Worm (Caenorhabditis elegans) whole organism, mixed stage, embryonic: ENCODE results near the gene T22B3.3.

Experiments used
- M03D4.4 ChIP-seq: sonication (generic microtip); optimal IDR thresholded peaks from 2 replicates; lab custom pipeline; 2017; ENCODE audit warnings: mild to moderate bottlenecking, missing genetic modification characterization, missing compliant biosample characterization
- bed-3 ChIP-seq: fragments of 200-800 bp; sonication (Bioruptor generic); optimal IDR thresholded peaks from 3 replicates; lab custom pipeline; 2018; ENCODE audit warnings: mild to moderate bottlenecking, missing genetic modification characterization, moderate library complexity, missing compliant biosample characterization
- blmp-1 ChIP-seq: fragments of 150-350 bp; optimal IDR thresholded peaks from 2 replicates; lab custom pipeline; 2014; ENCODE audit warnings: missing biosample characterization, missing genetic modification characterization
- ceh-39 ChIP-seq: fragments of 150-350 bp; optimal IDR thresholded peaks from 2 replicates; lab custom pipeline; 2014; ENCODE audit warnings: missing biosample characterization, missing genetic modification characterization
- ceh-43 ChIP-seq: fragments of 200-800 bp; sonication (Bioruptor generic); optimal IDR thresholded peaks from 2 replicates; lab custom pipeline; 2018; ENCODE audit warnings: mild to moderate bottlenecking, missing genetic modification characterization, moderate library complexity, missing compliant biosample characterization
- ceh-83 ChIP-seq: fragments of 200-800 bp; sonication (Bioruptor generic); optimal IDR thresholded peaks from 2 replicates; lab custom pipeline; 2018; ENCODE audit warnings: mild to moderate bottlenecking, missing genetic modification characterization, missing compliant biosample characterization
- ces-1 ChIP-seq: fragments of 150-350 bp; optimal IDR thresholded peaks from 2 replicates; lab custom pipeline; 2014; ENCODE audit warnings: missing biosample characterization, missing genetic modification reagents, missing genetic modification characterization
- cnd-1 ChIP-seq: fragments of 200-800 bp; sonication (Bioruptor generic); optimal IDR thresholded peaks from 2 replicates; lab custom pipeline; 2018; ENCODE audit warnings: mild to moderate bottlenecking, missing genetic modification characterization, missing compliant biosample characterization
- drap-1 ChIP-seq: fragments of 200-800 bp; sonication (Bioruptor generic); optimal IDR thresholded peaks from 3 replicates; lab custom pipeline; 2018; ENCODE audit warnings: mild to moderate bottlenecking, missing genetic modification characterization, missing compliant biosample characterization
- elt-3 ChIP-seq: fragments of 150-350 bp; optimal IDR thresholded peaks from 2 replicates; lab custom pipeline; 2014; ENCODE audit warnings: missing biosample characterization, missing genetic modification characterization
- flh-1 ChIP-seq: fragments of 200-800 bp; sonication (Bioruptor generic); optimal IDR thresholded peaks from 2 replicates; lab custom pipeline; 2018; ENCODE audit warnings: mild to moderate bottlenecking, missing genetic modification characterization, moderate library complexity, missing compliant biosample characterization
- ham-2 ChIP-seq: fragments of 200-800 bp; sonication (Bioruptor generic); optimal IDR thresholded peaks from 2 replicates; lab custom pipeline; 2018; ENCODE audit warnings: mild to moderate bottlenecking, missing genetic modification characterization, missing compliant biosample characterization
- hlh-1 ChIP-seq: fragments of 150-350 bp; optimal IDR thresholded peaks from 2 replicates; lab custom pipeline; 2014; ENCODE audit warnings: missing biosample characterization, missing genetic modification reagents, missing genetic modification characterization
- lin-13 ChIP-seq: fragments of 150-350 bp; optimal IDR thresholded peaks from 2 replicates; lab custom pipeline; 2014; ENCODE audit warnings: missing biosample characterization, missing genetic modification characterization
- lin-32 ChIP-seq: fragments of 200-800 bp; sonication (Bioruptor generic); optimal IDR thresholded peaks from 2 replicates; lab custom pipeline; 2018; ENCODE audit warnings: mild to moderate bottlenecking, missing genetic modification characterization, missing compliant biosample characterization
- lsy-2 ChIP-seq: fragments of 150-350 bp; optimal IDR thresholded peaks from 2 replicates; lab custom pipeline; 2014; ENCODE audit warnings: missing biosample characterization, missing genetic modification characterization
- mep-1 ChIP-seq: fragments of 150-350 bp; optimal IDR thresholded peaks from 2 replicates; lab custom pipeline; 2017; ENCODE audit warnings: missing biosample characterization, missing genetic modification reagents, missing genetic modification characterization, inconsistent platforms
- mls-2 ChIP-seq: sonication (generic microtip); optimal IDR thresholded peaks from 2 replicates; lab custom pipeline; 2016; ENCODE audit warnings: mild to moderate bottlenecking, missing genetic modification characterization, moderate library complexity, missing compliant biosample characterization
- nhr-12 ChIP-seq: fragments of 150-350 bp; optimal IDR thresholded peaks from 2 replicates; lab custom pipeline; 2014; ENCODE audit warnings: missing biosample characterization, missing genetic modification characterization
- nhr-2 ChIP-seq: fragments of 150-350 bp; optimal IDR thresholded peaks from 2 replicates; lab custom pipeline; 2014; ENCODE audit warnings: missing biosample characterization, missing genetic modification characterization
- nhr-237 ChIP-seq: fragments of 150-350 bp; optimal IDR thresholded peaks from 2 replicates; lab custom pipeline; 2014; ENCODE audit warnings: missing biosample characterization, missing genetic modification characterization
- nhr-28 ChIP-seq: fragments of 150-350 bp; optimal IDR thresholded peaks from 2 replicates; lab custom pipeline; 2014; ENCODE audit warnings: missing biosample characterization, missing genetic modification characterization
- nhr-76 ChIP-seq: sonication (generic microtip); optimal IDR thresholded peaks from 2 replicates; lab custom pipeline; 2017; ENCODE audit warnings: missing biosample characterization, missing genetic modification characterization
- pha-4 ChIP-seq: fragments of 150-350 bp; optimal IDR thresholded peaks from 2 replicates; lab custom pipeline; 2018; ENCODE audit warnings: missing biosample characterization, missing genetic modification reagents, missing genetic modification characterization
- sem-2 ChIP-seq: fragments of 200-800 bp; sonication (Bioruptor generic); optimal IDR thresholded peaks from 2 replicates; lab custom pipeline; 2018; ENCODE audit warnings: mild to moderate bottlenecking, missing genetic modification characterization, missing compliant biosample characterization
- snpc-4 ChIP-seq: fragments of 150-350 bp; optimal IDR thresholded peaks from 2 replicates; lab custom pipeline; 2014; ENCODE audit warnings: missing biosample characterization, missing genetic modification characterization
- sptf-1 ChIP-seq: sonication (generic microtip); optimal IDR thresholded peaks from 2 replicates; lab custom pipeline; 2017; ENCODE audit warnings: mild to moderate bottlenecking, missing genetic modification characterization, moderate library complexity, missing compliant biosample characterization
- tbx-8 ChIP-seq: fragments of 200-800 bp; sonication (Bioruptor generic); optimal IDR thresholded peaks from 2 replicates; lab custom pipeline; 2018; ENCODE audit warnings: mild to moderate bottlenecking, missing genetic modification characterization, moderate library complexity, missing compliant biosample characterization
- unc-120 ChIP-seq: sonication (generic microtip); optimal IDR thresholded peaks from 2 replicates; lab custom pipeline; 2017; ENCODE audit warnings: missing genetic modification characterization, missing compliant biosample characterization; ENCODE audit not compliant: poor library complexity, severe bottlenecking
- unc-39 ChIP-seq: fragments of 150-350 bp; optimal IDR thresholded peaks from 2 replicates; lab custom pipeline; 2014; ENCODE audit warnings: missing biosample characterization, missing genetic modification characterization
- unc-62 ChIP-seq: fragments of 150-350 bp; optimal IDR thresholded peaks from 2 replicates; lab custom pipeline; 2014; ENCODE audit warnings: missing biosample characterization, missing genetic modification reagents, missing genetic modification characterization
- zip-8 ChIP-seq: fragments of 150-350 bp; optimal IDR thresholded peaks from 2 replicates; lab custom pipeline; 2014; ENCODE audit warnings: missing biosample characterization, missing genetic modification characterization

T22B3.3 gene

DNA sequence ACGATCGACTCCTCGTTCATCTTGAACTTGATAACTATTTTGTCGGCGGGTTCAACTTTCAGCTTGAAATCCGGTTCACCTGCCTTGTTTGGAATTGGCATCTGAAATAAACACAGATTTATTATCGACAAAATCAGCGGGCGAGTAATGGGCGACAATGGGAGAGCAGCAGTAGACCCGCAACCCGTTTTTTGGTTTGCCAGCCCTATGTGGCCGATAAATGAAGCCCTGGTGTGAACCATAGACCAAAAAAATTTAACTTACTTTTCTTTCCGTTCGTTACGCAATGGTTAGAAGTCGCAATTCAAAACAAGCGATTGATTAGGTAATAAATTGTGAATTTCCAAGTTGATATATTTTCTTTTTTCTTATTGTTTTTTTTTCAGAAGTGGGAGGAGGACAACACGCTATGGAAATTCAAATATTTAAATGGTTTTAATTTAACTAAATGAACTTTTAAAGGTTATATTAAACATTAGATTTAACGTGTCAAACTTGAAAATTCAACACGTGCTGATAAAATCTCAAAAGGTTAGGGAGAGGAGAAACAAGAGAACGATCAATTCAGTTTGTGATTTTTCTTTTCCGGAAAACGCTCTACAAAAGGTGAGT is at the start of gene T22B3.3, which contains the start of gene alg-3:
TSS of gene T22B3.3 (minus strand) at position 101 of the 612 bp plus-strand sequence.
TSS of gene alg-3 (plus strand) at position 562 of the 612 bp plus-strand sequence.
- TF ChIP-seq unc-62 (GFP tag; lab: Kevin White, UChicago) (no peak), pha-4 (tag; lab: Kevin White, UChicago) (no peak), nhr-28 (no peak), lin-13 (tag; lab: Kevin White, UChicago) (no peak), unc-39 (no peak), snpc-4 (no peak), zip-8 (no peak), ceh-83 (no peak), nhr-12 (tag; lab: Kevin White, UChicago) (no peak), ces-1 (no peak), mep-1 (tag; lab: Kevin White, UChicago) (no peak), elt-3 (tag; lab: Kevin White, UChicago) (no peak), unc-120 (tag; lab: Kevin White, UChicago) (no peak), sptf-1 (tag; lab: Kevin White, UChicago) (no peak), tbx-8 (GFP tag; lab: Kevin White, UChicago) (no peak), lin-32 (no peak), mls-2 (tag; lab: Kevin White, UChicago) (no peak), sem-2 (GFP tag; lab: Kevin White, UChicago) (no peak), lsy-2 (tag; lab: Kevin White, UChicago) (no peak)
- TF ChIP-seq, all 35 proteins: peak for 0

DNA sequence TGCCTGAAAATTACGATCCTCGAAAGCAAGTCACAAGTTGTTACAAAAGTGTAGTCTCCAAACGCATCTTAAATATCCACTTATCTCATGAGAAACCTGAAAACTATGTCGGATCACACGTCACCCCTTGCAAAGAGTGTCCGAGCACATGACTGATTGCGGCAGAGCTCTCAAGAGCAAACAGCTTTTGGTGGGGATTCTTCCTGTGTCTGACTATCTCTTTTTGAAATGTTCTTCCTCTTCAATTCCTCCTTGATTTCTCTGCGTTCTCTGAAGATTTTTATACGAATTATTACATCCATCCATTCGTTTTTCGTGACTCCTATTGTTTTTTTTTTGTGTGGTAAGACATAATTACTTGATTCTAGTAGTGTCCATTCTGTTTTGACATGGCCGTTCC is 45.3 kb upstream of the T22B3.3 start, which contains the start of gene T12A7.6:
TSS of gene T12A7.6 (plus strand) at position 369 of the 400 bp plus-strand sequence.
- no peak for TF ChIP-seq lin-13 (tag; lab: Kevin White, UChicago)
- TF ChIP-seq mep-1 (tag; lab: Kevin White, UChicago), result no peak
- TF ChIP-seq ces-1, result no peak
- TF ChIP-seq, all 35 proteins: peak for 0

DNA sequence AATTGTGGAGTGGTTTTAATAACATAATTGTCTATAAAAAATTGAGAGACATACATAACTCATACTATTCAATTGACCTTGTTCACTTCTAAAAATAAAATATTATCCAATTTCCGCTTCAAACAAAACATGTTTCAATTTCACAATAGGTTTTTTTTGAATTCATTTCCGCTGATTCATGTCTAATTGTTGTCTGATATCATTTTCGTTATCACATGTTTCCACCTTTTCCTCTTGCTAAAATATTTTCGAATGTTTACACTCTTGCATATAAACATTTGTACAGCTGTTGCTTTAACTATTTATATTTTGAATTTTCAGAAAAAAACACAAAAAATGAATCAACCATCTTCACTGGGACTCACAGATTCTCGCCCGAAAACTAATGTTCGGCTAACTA is 41.8 kb upstream of the T22B3.3 start, which contains the start of gene gem-4:
TSS of gene gem-4 (plus strand) at position 301 of the 400 bp plus-strand sequence.
- TF ChIP-seq drap-1 (GFP tag; lab: Kevin White, UChicago) (no peak), mep-1 (tag; lab: Kevin White, UChicago) (no peak), nhr-28 (no peak), mls-2 (tag; lab: Kevin White, UChicago) (no peak), bed-3 (GFP tag; lab: Kevin White, UChicago) (no peak), unc-39 (no peak), cnd-1 (tag; lab: Kevin White, UChicago) (no peak), ham-2 (GFP tag; lab: Kevin White, UChicago) (no peak), lin-13 (tag; lab: Kevin White, UChicago) (no peak), nhr-76 (tag; lab: Kevin White, UChicago) (no peak), M03D4.4 (tag; lab: Kevin White, UChicago) (no peak), nhr-237 (tag; lab: Kevin White, UChicago) (no peak), unc-120 (tag; lab: Kevin White, UChicago) (no peak), snpc-4 (no peak), ceh-83 (no peak), ceh-43 (GFP tag; lab: Kevin White, UChicago) (no peak)

DNA sequence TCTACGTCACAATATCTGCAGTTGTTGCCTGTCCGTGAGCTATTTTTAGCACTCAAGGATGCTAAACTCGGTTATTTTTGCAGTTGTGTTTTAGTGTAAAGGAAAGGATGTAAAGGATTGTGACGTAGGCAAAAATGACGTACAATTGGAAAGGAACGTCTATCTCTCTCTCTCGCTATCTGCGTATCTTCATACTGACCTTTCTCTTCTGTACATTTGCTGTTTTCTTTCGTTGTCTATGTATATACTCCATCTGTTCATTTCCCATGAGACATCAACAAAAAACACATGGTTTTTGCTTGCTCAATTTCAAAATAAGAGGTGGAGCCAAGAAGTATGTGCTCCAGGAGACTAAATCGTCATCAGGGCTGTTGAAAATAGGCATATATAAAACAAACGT is 40.7 kb upstream of the T22B3.3 start:
- TF ChIP-seq zip-8 (peak; percentile 4), sem-2 (GFP tag; lab: Kevin White, UChicago) (no peak), drap-1 (GFP tag; lab: Kevin White, UChicago) (no peak)

DNA sequence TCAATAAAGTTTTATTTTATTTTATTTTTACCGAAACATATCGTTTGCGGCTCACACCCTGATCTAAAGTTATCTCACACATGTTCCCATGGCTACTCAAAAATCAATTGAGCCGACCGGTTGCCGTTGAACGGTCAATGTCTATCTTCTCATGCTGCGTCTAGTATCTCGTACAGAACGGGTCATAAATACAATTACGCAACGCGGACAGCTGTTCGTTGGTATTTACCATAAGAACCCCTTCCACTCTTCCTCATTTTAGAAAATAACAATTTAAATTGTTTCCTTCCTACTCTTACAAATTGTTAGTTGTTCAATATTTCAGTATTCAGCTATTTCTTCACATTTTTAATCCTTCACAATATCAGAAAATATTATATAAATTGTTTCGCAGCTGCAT is 40.2 kb upstream of the T22B3.3 start:
- TF ChIP-seq lin-32, result no peak
- TF ChIP-seq pha-4 (tag; lab: Kevin White, UChicago), result no peak
- TF ChIP-seq sptf-1 (tag; lab: Kevin White, UChicago), result no peak
- no peak for TF ChIP-seq nhr-76 (tag; lab: Kevin White, UChicago)
- TF ChIP-seq ham-2 (GFP tag; lab: Kevin White, UChicago), result no peak
- peak; percentile 50 for TF ChIP-seq zip-8
- peak; percentile 96 for TF ChIP-seq nhr-2 (tag; lab: Kevin White, UChicago)
- TF ChIP-seq ceh-39, result no peak
- peak; percentile 16 for TF ChIP-seq hlh-1 (tag; lab: Kevin White, UChicago)
- no peak for TF ChIP-seq flh-1 (GFP tag; lab: Kevin White, UChicago)
- TF ChIP-seq blmp-1 (tag; lab: Kevin White, UChicago), result no peak
- no peak for TF ChIP-seq bed-3 (GFP tag; lab: Kevin White, UChicago)
- peak; percentile 23 for TF ChIP-seq ces-1
- no peak for TF ChIP-seq nhr-28
- TF ChIP-seq nhr-12 (tag; lab: Kevin White, UChicago), result no peak
- TF ChIP-seq cnd-1 (tag; lab: Kevin White, UChicago), result peak; percentile 88
- no peak for TF ChIP-seq lsy-2 (tag; lab: Kevin White, UChicago)
